Worm (Caenorhabditis elegans) whole organism, early embryonic: ENCODE data around the gene fbxa-60.

Experiments used
- F13C5.2 ChIP-seq: sonication (generic microtip); optimal IDR thresholded peaks from 2 replicates; lab custom pipeline; 2017; ENCODE audit warnings: mild to moderate bottlenecking, missing genetic modification characterization, inconsistent platforms, missing compliant biosample characterization
- aly-1 ChIP-seq: sonication (generic microtip); optimal IDR thresholded peaks from 2 replicates; lab custom pipeline; 2016; ENCODE audit warnings: missing genetic modification characterization, missing compliant biosample characterization
- ama-1 ChIP-seq: fragments of 150-350 bp; optimal IDR thresholded peaks from 2 replicates; lab custom pipeline; 2014
- ceh-13 ChIP-seq: fragments of 200-800 bp; sonication (Bioruptor generic); optimal IDR thresholded peaks from 2 replicates; lab custom pipeline; 2018; ENCODE audit warnings: mild to moderate bottlenecking, missing genetic modification characterization, missing compliant biosample characterization
- ceh-36 ChIP-seq: sonication (generic microtip); optimal IDR thresholded peaks from 2 replicates; lab custom pipeline; 2016; ENCODE audit warnings: missing genetic modification characterization, inconsistent platforms, missing compliant biosample characterization
- ets-7 ChIP-seq: sonication (generic microtip); optimal IDR thresholded peaks from 2 replicates; lab custom pipeline; 2016; ENCODE audit warnings: missing genotype, missing genetic modification characterization, missing compliant biosample characterization
- flt-1 ChIP-seq: fragments of 200-800 bp; sonication (Bioruptor generic); IDR thresholded peaks from 2 replicates; pipeline ENCODE4 v1.3.6; 2022; ENCODE audit warnings: missing genetic modification characterization, missing compliant biosample characterization
- hmbx-1 ChIP-seq: sonication (generic microtip); optimal IDR thresholded peaks from 2 replicates; lab custom pipeline; 2016; ENCODE audit warnings: mild to moderate bottlenecking, missing genetic modification characterization, missing compliant biosample characterization
- hnd-1 ChIP-seq: sonication (generic microtip); optimal IDR thresholded peaks from 2 replicates; lab custom pipeline; 2016; ENCODE audit warnings: missing genetic modification characterization, missing compliant biosample characterization
- pes-1 ChIP-seq: fragments of 200-800 bp; sonication (Bioruptor generic); IDR thresholded peaks from 2 replicates; pipeline ENCODE4 v1.3.6; 2022; ENCODE audit warnings: missing genetic modification reagents, missing genetic modification characterization, missing compliant biosample characterization
- sea-1 ChIP-seq: fragments of 200-800 bp; sonication (Bioruptor generic); conservative IDR thresholded peaks from 2 replicates; pipeline ENCODE4 v1.3.6; 2022; ENCODE audit warnings: missing genetic modification characterization, missing compliant biosample characterization
- tbx-11 ChIP-seq: fragments of 200-800 bp; sonication (Bioruptor generic); IDR thresholded peaks from 2 replicates; pipeline ENCODE4 v1.3.6; 2022; ENCODE audit warnings: missing genetic modification characterization, missing compliant biosample characterization
- tbx-37 ChIP-seq: fragments of 200-800 bp; sonication (Bioruptor generic); conservative IDR thresholded peaks from 2 replicates; pipeline ENCODE4 v1.3.6; 2022; ENCODE audit warnings: missing genetic modification reagents, missing genetic modification characterization, missing compliant biosample characterization

DNA sequence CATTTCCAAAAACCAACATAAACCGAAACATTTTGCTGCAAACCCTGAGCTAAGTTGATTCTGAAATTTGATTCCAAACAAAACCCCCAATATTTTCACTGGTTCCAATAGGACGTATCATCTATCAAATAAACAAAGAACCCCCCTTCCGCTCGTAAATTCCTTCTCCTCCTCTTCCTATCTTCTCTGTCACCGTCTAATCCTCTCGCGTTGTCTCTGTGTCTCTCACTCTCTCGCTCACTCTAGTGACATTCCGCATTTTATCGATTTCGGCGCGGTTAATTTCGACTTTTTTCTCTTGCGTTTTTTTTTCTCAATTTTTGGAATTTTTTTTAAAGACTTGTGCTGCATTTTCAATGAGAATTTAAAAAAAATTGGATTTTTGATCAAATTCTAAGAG lies 35.9 kb upstream of the fbxa-60 start:
- TF ChIP-seq aly-1 (tag; lab: Kevin White, UChicago) (no peak), ama-1 (lab: Kevin White, UChicago) (no peak), tbx-37 (GFP tag; lab: Robert Waterston, UW) (no peak), hmbx-1 (tag; lab: Kevin White, UChicago) (no peak), ets-7 (no peak), sea-1 (no peak), flt-1 (no peak), ceh-13 (no peak), F13C5.2 (tag; lab: Kevin White, UChicago) (no peak), pes-1 (GFP tag; lab: Robert Waterston, UW) (no peak), tbx-11 (GFP tag; lab: Robert Waterston, UW) (no peak), ceh-36 (tag; lab: Kevin White, UChicago) (no peak), hnd-1 (tag; lab: Kevin White, UChicago) (no peak)
